Fruit fly (Drosophila melanogaster) whole organism, embryonic: ENCODE results near the gene CG15506.

ENCODE experiments used
- Ada2b ChIP-seq: fragments of 200-800 bp; sonication (Bioruptor generic); IDR thresholded peaks from 2 replicates; pipeline ENCODE4 v1.3.6; 2022; ENCODE audit warnings: missing biosample characterization, missing genetic modification characterization
- BtbVII ChIP-seq: fragments of 200-800 bp; sonication (Bioruptor generic); optimal IDR thresholded peaks from 3 replicates; lab custom pipeline; 2017; ENCODE audit warnings: missing biosample characterization, mild to moderate bottlenecking, missing genetic modification characterization
- CG10321 ChIP-seq: fragments of 200-800 bp; sonication (Bioruptor generic); IDR thresholded peaks from 2 replicates; pipeline ENCODE4 v1.3.6; 2022; ENCODE audit warnings: missing biosample characterization, missing genetic modification characterization
- CG14050 ChIP-seq: fragments of 200-800 bp; sonication (Bioruptor generic); IDR thresholded peaks from 3 replicates; pipeline ENCODE4 v1.3.6; 2022; ENCODE audit warnings: missing biosample characterization, missing genetic modification characterization
- Hmr ChIP-seq: fragments of 200-800 bp; sonication (Bioruptor generic); optimal IDR thresholded peaks from 3 replicates; lab custom pipeline; 2017; ENCODE audit warnings: mild to moderate bottlenecking, missing biosample characterization, missing genetic modification reagents, missing genetic modification characterization
- ara ChIP-seq: fragments of 200-800 bp; sonication (Bioruptor generic); IDR thresholded peaks from 2 replicates; pipeline ENCODE4 v1.3.6; 2022; ENCODE audit warnings: missing biosample characterization, missing genetic modification characterization
- cwo ChIP-seq: fragments of 200-800 bp; sonication (Bioruptor generic); optimal IDR thresholded peaks from 3 replicates; lab custom pipeline; 2017; ENCODE audit warnings: missing biosample characterization, missing genetic modification characterization, mild to moderate bottlenecking, moderate library complexity, missing genetic modification reagents
- insv ChIP-seq, 2 experiments: fragments of 200-800 bp; sonication (Bioruptor generic); optimal IDR thresholded peaks; 3 replicates each; lab custom pipeline; 2016 to 2018; ENCODE audit warnings: missing biosample characterization in 2 of 2, missing genetic modification characterization in 2 of 2

- TF ChIP-seq BtbVII (GFP tag; lab: Kevin White, UChicago) (no peak), Ada2b (GFP tag; lab: Robert Waterston, UW) (no peak), CG14050 (GFP tag; lab: Robert Waterston, UW) (no peak), ara (GFP tag; lab: Robert Waterston, UW) (no peak), insv (GFP tag; optimal IDR thresholded peaks at IDR 0.05; lab: Kevin White, UChicago) (no peak), Hmr (GFP tag; lab: Kevin White, UChicago) (no peak), cwo (GFP tag; lab: Kevin White, UChicago) (no peak), CG10321 (GFP tag; lab: Robert Waterston, UW) (no peak)
Measured at dm6 chr3R:29762297-29762696, 43.8 kb downstream of the CG15506 start.
